Worm (Caenorhabditis elegans) whole organism, L3 larva: ENCODE measurements around the gene kcnl-1.

Experiments
- R02D3.7 ChIP-seq: fragments of 150-350 bp; optimal IDR thresholded peaks from 2 replicates; lab custom pipeline; 2014; ENCODE audit warnings: missing biosample characterization, missing genetic modification characterization
- ZK546.5 ChIP-seq: sonication (generic microtip); optimal IDR thresholded peaks from 2 replicates; lab custom pipeline; 2017; ENCODE audit warnings: missing biosample characterization, missing genetic modification characterization
- aly-2 ChIP-seq: fragments of 150-350 bp; optimal IDR thresholded peaks from 2 replicates; lab custom pipeline; 2014; ENCODE audit warnings: missing biosample characterization, missing genetic modification characterization
- ama-1 ChIP-seq: fragments of 150-350 bp; optimal IDR thresholded peaks from 2 replicates; lab custom pipeline; 2018
- ceh-16 ChIP-seq: sonication (generic microtip); optimal IDR thresholded peaks from 2 replicates; lab custom pipeline; 2017; ENCODE audit warnings: missing biosample characterization, missing genetic modification characterization
- ceh-9 ChIP-seq: sonication (generic microtip); optimal IDR thresholded peaks from 2 replicates; lab custom pipeline; 2018; ENCODE audit warnings: missing biosample characterization, missing genetic modification characterization
- egl-27 ChIP-seq: sonication (generic microtip); optimal IDR thresholded peaks from 4 replicates; lab custom pipeline; 2017; ENCODE audit warnings: missing biosample characterization, missing genetic modification reagents, missing genetic modification characterization
- elt-1 ChIP-seq: fragments of 150-350 bp; optimal IDR thresholded peaks from 2 replicates; lab custom pipeline; 2014; ENCODE audit warnings: missing biosample characterization, missing genetic modification characterization
- elt-3 ChIP-seq, 3 experiments: fragments of 150-350 bp in 1 of 3; sonication (generic microtip) in 2 of 3; optimal IDR thresholded peaks; 2 replicates in 2 of 3; 4 replicates in 1 of 3; lab custom pipeline; 2014 to 2017; ENCODE audit warnings: missing biosample characterization in 3 of 3, missing genetic modification characterization in 3 of 3
- eor-1 ChIP-seq, 2 experiments: fragments of 150-350 bp; optimal IDR thresholded peaks; 2 replicates each; lab custom pipeline; 2014 to 2018; ENCODE audit warnings: missing biosample characterization in 2 of 2, missing genetic modification characterization in 2 of 2
- fkh-10 ChIP-seq: sonication (generic microtip); optimal IDR thresholded peaks from 2 replicates; lab custom pipeline; 2017; ENCODE audit warnings: missing biosample characterization, missing genetic modification reagents, missing genetic modification characterization
- fos-1 ChIP-seq: fragments of 150-350 bp; optimal IDR thresholded peaks from 2 replicates; lab custom pipeline; 2014; ENCODE audit warnings: missing biosample characterization, missing genetic modification characterization
- hmg-11 ChIP-seq: sonication (generic microtip); optimal IDR thresholded peaks from 2 replicates; lab custom pipeline; 2016; ENCODE audit warnings: missing genetic modification characterization, missing compliant biosample characterization
- jun-1 ChIP-seq: fragments of 150-350 bp; optimal IDR thresholded peaks from 2 replicates; lab custom pipeline; 2014; ENCODE audit warnings: missing biosample characterization, missing genetic modification reagents, missing genetic modification characterization
- lin-15B ChIP-seq: fragments of 150-350 bp; optimal IDR thresholded peaks from 2 replicates; lab custom pipeline; 2014; ENCODE audit warnings: missing biosample characterization, missing genetic modification characterization
- lsy-12 ChIP-seq: sonication (generic microtip); optimal IDR thresholded peaks from 2 replicates; lab custom pipeline; 2016; ENCODE audit warnings: mild to moderate bottlenecking, missing genetic modification characterization, missing compliant biosample characterization
- mdl-1 ChIP-seq: fragments of 150-350 bp; optimal IDR thresholded peaks from 2 replicates; lab custom pipeline; 2014; ENCODE audit warnings: missing biosample characterization, missing genetic modification characterization
- mml-1 ChIP-seq: fragments of 150-350 bp; sonication (generic microtip); optimal IDR thresholded peaks from 3 replicates; lab custom pipeline; 2014; ENCODE audit warnings: missing biosample characterization, missing genetic modification characterization
- nfya-1 ChIP-seq: sonication (generic microtip); optimal IDR thresholded peaks from 2 replicates; lab custom pipeline; 2017; ENCODE audit warnings: missing genetic modification characterization, mild to moderate bottlenecking, missing compliant biosample characterization, antibody characterized with exemption, moderate library complexity; ENCODE audit not compliant: insufficient read depth
- nhr-11 ChIP-seq: fragments of 150-350 bp; optimal IDR thresholded peaks from 2 replicates; lab custom pipeline; 2014; ENCODE audit warnings: missing biosample characterization, missing genetic modification characterization
- nhr-12 ChIP-seq: fragments of 150-350 bp; optimal IDR thresholded peaks from 2 replicates; lab custom pipeline; 2014; ENCODE audit warnings: missing biosample characterization, missing genetic modification characterization
- nhr-23 ChIP-seq: fragments of 150-350 bp; optimal IDR thresholded peaks from 2 replicates; lab custom pipeline; 2014; ENCODE audit warnings: missing biosample characterization, missing genetic modification reagents, missing genetic modification characterization
- nhr-237 ChIP-seq: fragments of 150-350 bp; optimal IDR thresholded peaks from 2 replicates; lab custom pipeline; 2014; ENCODE audit warnings: missing biosample characterization, missing genetic modification characterization
- nhr-25 ChIP-seq: sonication (generic microtip); optimal IDR thresholded peaks from 2 replicates; lab custom pipeline; 2017; ENCODE audit warnings: missing biosample characterization, missing genetic modification characterization
- nhr-43 ChIP-seq: sonication (generic microtip); optimal IDR thresholded peaks from 2 replicates; lab custom pipeline; 2016; ENCODE audit warnings: mild to moderate bottlenecking, missing genetic modification characterization, missing compliant biosample characterization; ENCODE audit not compliant: poor library complexity, severe bottlenecking
- nhr-67 ChIP-seq: fragments of 150-350 bp; optimal IDR thresholded peaks from 2 replicates; lab custom pipeline; 2014; ENCODE audit warnings: missing biosample characterization, missing genetic modification characterization
- nhr-76 ChIP-seq: fragments of 150-350 bp; sonication (generic microtip); optimal IDR thresholded peaks from 5 replicates; lab custom pipeline; 2014; ENCODE audit warnings: missing biosample characterization, missing genetic modification characterization
- nhr-77 ChIP-seq: fragments of 150-350 bp; optimal IDR thresholded peaks from 2 replicates; lab custom pipeline; 2014; ENCODE audit warnings: missing biosample characterization, missing genetic modification characterization
- pha-4 ChIP-seq: fragments of 150-350 bp; optimal IDR thresholded peaks from 2 replicates; lab custom pipeline; 2014; ENCODE audit warnings: missing biosample characterization, missing genetic modification reagents, missing genetic modification characterization
- sea-2 ChIP-seq: fragments of 150-350 bp; sonication (generic microtip); optimal IDR thresholded peaks from 4 replicates; lab custom pipeline; 2014; ENCODE audit warnings: missing biosample characterization, missing genetic modification reagents, missing genetic modification characterization
- skn-1 ChIP-seq: fragments of 150-350 bp; optimal IDR thresholded peaks from 2 replicates; lab custom pipeline; 2014; ENCODE audit warnings: missing biosample characterization, missing genetic modification characterization
- snpc-4 ChIP-seq: fragments of 150-350 bp; optimal IDR thresholded peaks from 2 replicates; lab custom pipeline; 2014; ENCODE audit warnings: missing biosample characterization, missing genetic modification characterization
- tbx-2 ChIP-seq: sonication (generic microtip); optimal IDR thresholded peaks from 2 replicates; lab custom pipeline; 2016; ENCODE audit warnings: mild to moderate bottlenecking, missing genetic modification characterization, missing compliant biosample characterization
- ztf-4 ChIP-seq: fragments of 150-350 bp; optimal IDR thresholded peaks from 2 replicates; lab custom pipeline; 2014; ENCODE audit warnings: missing biosample characterization, missing genetic modification characterization

The kcnl-1 gene

DNA sequence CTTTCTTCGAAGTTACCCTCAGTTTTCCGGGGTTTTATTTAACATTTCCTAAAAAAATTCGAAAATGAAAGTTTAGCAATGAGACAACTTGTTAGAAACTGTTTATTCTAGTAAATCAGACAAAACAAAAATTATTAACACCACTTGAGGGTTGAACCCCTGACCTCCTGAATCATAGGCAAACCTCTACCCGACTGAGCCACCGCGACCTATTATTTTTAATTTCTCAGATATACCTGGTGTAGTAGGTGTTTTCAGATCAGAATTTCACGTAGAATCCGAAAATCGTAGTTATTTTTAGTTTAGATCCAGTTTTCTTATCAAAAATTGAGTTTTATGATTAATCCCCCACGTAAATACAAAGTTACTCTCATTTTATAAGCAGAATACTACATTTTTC lies 4.9 kb downstream of the kcnl-1 start:
- TF ChIP-seq ztf-4 (tag; lab: Kevin White, UChicago) (no peak), skn-1 (tag; lab: Kevin White, UChicago) (no peak), nfya-1 (tag; lab: Kevin White, UChicago) (no peak), elt-1 (tag; lab: Kevin White, UChicago) (no peak), sea-2 (GFP tag; lab: Kevin White, UChicago) (no peak), egl-27 (tag; lab: Kevin White, UChicago) (no peak), elt-3 (tag; optimal IDR thresholded peaks at IDR 0.05; lab: Kevin White, UChicago) (no peak), nhr-43 (tag; lab: Kevin White, UChicago) (no peak), ceh-16 (no peak), nhr-12 (tag; lab: Kevin White, UChicago) (no peak), nhr-11 (no peak), nhr-76 (tag; lab: Kevin White, UChicago) (no peak), pha-4 (tag; lab: Kevin White, UChicago) (no peak), ceh-9 (tag; lab: Kevin White, UChicago) (no peak), snpc-4 (tag; lab: Kevin White, UChicago) (no peak), nhr-77 (tag; lab: Kevin White, UChicago) (no peak), mdl-1 (no peak), mml-1 (tag; lab: Kevin White, UChicago) (no peak), R02D3.7 (tag; lab: Kevin White, UChicago) (no peak)

- TF ChIP-seq nhr-11 (no peak), ceh-16 (no peak), nhr-237 (no peak), hmg-11 (tag; lab: Kevin White, UChicago) (no peak), elt-3 (tag; optimal IDR thresholded peaks at IDR 0.05; lab: Kevin White, UChicago) (no peak), jun-1 (no peak), nhr-67 (no peak), nhr-23 (no peak), eor-1 (tag; optimal IDR thresholded peaks at IDR 0.05; lab: Kevin White, UChicago) (no peak), snpc-4 (tag; lab: Kevin White, UChicago) (no peak), lin-15B (tag; lab: Kevin White, UChicago) (no peak)
Observed at ce11 chrV:19579509-19579908, 14.3 kb downstream of the kcnl-1 start.

- TF ChIP-seq lin-15B (tag; lab: Kevin White, UChicago) (no peak), jun-1 (no peak)
Observed at ce11 chrV:19582256-19582655, 17.1 kb downstream of the kcnl-1 start.

DNA sequence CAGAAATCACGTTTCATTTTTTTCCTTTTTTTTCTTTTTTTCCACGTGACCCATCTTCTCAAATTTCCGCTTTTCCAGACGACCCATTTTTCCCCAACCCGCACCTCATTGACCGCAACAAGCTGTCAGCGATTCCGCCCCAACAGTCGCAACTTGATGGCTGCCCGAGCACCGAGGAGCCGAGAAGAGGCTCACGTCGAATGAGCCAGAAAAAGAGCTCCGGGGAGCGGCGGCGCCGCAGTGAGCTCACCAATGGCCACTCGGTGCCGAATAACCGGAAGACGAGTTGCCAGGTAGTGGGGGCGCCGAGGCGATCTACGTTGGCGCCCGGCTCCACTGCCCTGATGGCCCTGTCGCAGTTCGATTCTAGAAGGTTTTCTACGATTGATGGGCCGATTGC lies 25.6 kb downstream of the kcnl-1 start:
- TF ChIP-seq snpc-4 (tag; lab: Kevin White, UChicago) (no peak), nhr-76 (tag; lab: Kevin White, UChicago) (no peak), elt-1 (tag; lab: Kevin White, UChicago) (no peak), nhr-25 (tag; lab: Kevin White, UChicago) (no peak), nhr-67 (no peak), ceh-16 (no peak), egl-27 (tag; lab: Kevin White, UChicago) (no peak), aly-2 (tag; lab: Kevin White, UChicago) (no peak), jun-1 (no peak), nfya-1 (tag; lab: Kevin White, UChicago) (no peak), fkh-10 (no peak), tbx-2 (tag; lab: Kevin White, UChicago) (no peak), ZK546.5 (tag; lab: Kevin White, UChicago) (no peak), lsy-12 (tag; lab: Kevin White, UChicago) (no peak), mml-1 (tag; lab: Kevin White, UChicago) (no peak)
- TF ChIP-seq, all 47 proteins: peak for 0

ce11 chrV:19599087-19599486 lies 33.9 kb downstream of the kcnl-1 start:
- TF ChIP-seq ama-1 (lab: Kevin White, UChicago) (no peak), fos-1 (no peak), ceh-16 (no peak), nhr-23 (no peak), mdl-1 (no peak), aly-2 (tag; lab: Kevin White, UChicago) (no peak)
